Fruit fly (Drosophila melanogaster) whole organism, wandering third instar larva: ENCODE results near the gene Gdi.

Experiments used
- Abd-B ChIP-seq: fragments of >200 bp; optimal IDR thresholded peaks from 2 replicates; lab custom pipeline; 2017; ENCODE audit warnings: missing biosample characterization, missing genetic modification characterization
- CG32264 ChIP-seq: fragments of 200-800 bp; sonication (Bioruptor generic); optimal IDR thresholded peaks from 2 replicates; lab custom pipeline; 2016; ENCODE audit warnings: missing biosample characterization, missing genetic modification characterization
- CG9705 ChIP-seq: fragments of 200-800 bp; sonication (Bioruptor generic); optimal IDR thresholded peaks from 2 replicates; lab custom pipeline; 2018; ENCODE audit warnings: missing biosample characterization, mild to moderate bottlenecking, missing genetic modification characterization
- CrebA ChIP-seq: fragments of 200-800 bp; sonication (Bioruptor generic); optimal IDR thresholded peaks from 2 replicates; lab custom pipeline; 2016; ENCODE audit warnings: missing biosample characterization, mild to moderate bottlenecking, missing genetic modification characterization, borderline replicate concordance
- Dfd ChIP-seq: fragments of >200 bp; optimal IDR thresholded peaks from 2 replicates; lab custom pipeline; 2017; ENCODE audit warnings: missing biosample characterization, missing genetic modification characterization
- Dif ChIP-seq: fragments of 200-275, 200-300 bp; sonication (Bioruptor generic); optimal IDR thresholded peaks from 2 replicates; lab custom pipeline; 2018; ENCODE audit warnings: missing biosample characterization, missing genetic modification characterization; ENCODE audit not compliant: partially characterized antibody
- GATAd ChIP-seq: sonication (Bioruptor generic); optimal IDR thresholded peaks from 2 replicates; lab custom pipeline; 2016; ENCODE audit warnings: missing biosample characterization, missing genetic modification characterization
- HLH106 ChIP-seq: fragments of 200-800 bp; optimal IDR thresholded peaks from 3 replicates; lab custom pipeline; 2019; ENCODE audit warnings: missing biosample characterization, mild to moderate bottlenecking, missing genetic modification characterization, moderate library complexity
- Hnf4 ChIP-seq: fragments of 200-800 bp; sonication (Bioruptor generic); optimal IDR thresholded peaks from 2 replicates; lab custom pipeline; 2016; ENCODE audit warnings: missing biosample characterization, mild to moderate bottlenecking, missing genetic modification characterization
- Hr78 ChIP-seq: fragments of >200 bp; optimal IDR thresholded peaks from 2 replicates; lab custom pipeline; 2017; ENCODE audit warnings: missing biosample characterization, missing genetic modification characterization
- Hr83 ChIP-seq: fragments of 200-300 bp; sonication (Bioruptor generic); optimal IDR thresholded peaks from 2 replicates; lab custom pipeline; 2016; ENCODE audit warnings: missing biosample characterization, mild to moderate bottlenecking, missing genetic modification characterization, moderate library complexity; ENCODE audit not compliant: poor library complexity, severe bottlenecking
- Jra ChIP-seq: sonication (Bioruptor generic); optimal IDR thresholded peaks from 2 replicates; lab custom pipeline; 2016; ENCODE audit warnings: missing biosample characterization, missing genetic modification characterization
- Mio ChIP-seq: sonication (Bioruptor generic); optimal IDR thresholded peaks from 2 replicates; lab custom pipeline; 2016; ENCODE audit warnings: missing biosample characterization, missing genetic modification characterization
- Myc ChIP-seq: fragments of >200 bp; optimal IDR thresholded peaks from 2 replicates; lab custom pipeline; 2017
- N ChIP-seq: fragments of >200 bp; optimal IDR thresholded peaks from 2 replicates; lab custom pipeline; 2018; ENCODE audit warnings: missing biosample characterization, missing external identifiers, missing genetic modification characterization
- OdsH ChIP-seq: fragments of 200-800 bp; sonication (Bioruptor generic); optimal IDR thresholded peaks from 2 replicates; lab custom pipeline; 2016; ENCODE audit warnings: missing biosample characterization, mild to moderate bottlenecking, missing genetic modification characterization
- Rel ChIP-seq, 2 experiments: fragments of 200-800 bp; sonication (Bioruptor generic) in 1 of 2; optimal IDR thresholded peaks; 2 replicates in 1 of 2; 3 replicates in 1 of 2; lab custom pipeline; 2016 to 2019; ENCODE audit warnings: mild to moderate bottlenecking in 2 of 2, missing biosample characterization in 2 of 2, missing genetic modification characterization in 2 of 2, moderate library complexity in 1 of 2
- Sp1 ChIP-seq: fragments of 200-800 bp; sonication (Bioruptor generic); optimal IDR thresholded peaks from 3 replicates; lab custom pipeline; 2019; ENCODE audit warnings: missing biosample characterization, mild to moderate bottlenecking, missing genetic modification characterization, moderate library complexity
- br ChIP-seq: fragments of 200-800 bp; sonication (Bioruptor generic); optimal IDR thresholded peaks from 2 replicates; lab custom pipeline; 2016; ENCODE audit warnings: missing biosample characterization, missing genetic modification characterization
- brk ChIP-seq: fragments of 200-800 bp; sonication (Bioruptor generic); optimal IDR thresholded peaks from 2 replicates; lab custom pipeline; 2016; ENCODE audit warnings: missing biosample characterization, mild to moderate bottlenecking, missing genetic modification characterization
- dl ChIP-seq, 2 experiments: fragments of 175-275, 200-275 bp in 1 of 2; fragments of 200-275 bp in 1 of 2; sonication (Bioruptor generic); optimal IDR thresholded peaks; lab custom pipeline; 2018; ENCODE audit warnings: mild to moderate bottlenecking in 2 of 2, missing biosample characterization in 2 of 2, missing genetic modification characterization in 2 of 2, moderate library complexity in 2 of 2; ENCODE audit not compliant: partially characterized antibody in 2 of 2, insufficient read depth in 1 of 2
- dmrt93B ChIP-seq: fragments of 200-800 bp; sonication (Bioruptor generic); optimal IDR thresholded peaks from 2 replicates; lab custom pipeline; 2018; ENCODE audit warnings: missing biosample characterization, mild to moderate bottlenecking, missing genetic modification characterization
- dsf ChIP-seq: sonication (Bioruptor generic); optimal IDR thresholded peaks from 2 replicates; lab custom pipeline; 2016; ENCODE audit warnings: missing biosample characterization, missing genetic modification characterization, borderline replicate concordance
- ey ChIP-seq: fragments of 200-800 bp; sonication (Bioruptor generic); optimal IDR thresholded peaks from 2 replicates; lab custom pipeline; 2016; ENCODE audit warnings: missing biosample characterization, missing genetic modification characterization
- foxo ChIP-seq, 2 experiments: fragments of 200-800 bp; sonication (Bioruptor generic); optimal IDR thresholded peaks; 2 replicates in 1 of 2; 3 replicates in 1 of 2; lab custom pipeline; 2016 to 2017; ENCODE audit warnings: missing biosample characterization in 2 of 2, missing genetic modification characterization in 2 of 2
- fru ChIP-seq: fragments of 200-800 bp; sonication (Bioruptor generic); optimal IDR thresholded peaks from 3 replicates; lab custom pipeline; 2016; ENCODE audit warnings: missing biosample characterization, mild to moderate bottlenecking, missing genetic modification characterization
- h ChIP-seq: fragments of 200-800 bp; sonication (Bioruptor generic); optimal IDR thresholded peaks from 3 replicates; lab custom pipeline; 2016; ENCODE audit warnings: missing biosample characterization, mild to moderate bottlenecking, missing genetic modification characterization
- lola ChIP-seq: fragments of >200 bp; optimal IDR thresholded peaks from 2 replicates; lab custom pipeline; 2017; ENCODE audit warnings: missing biosample characterization, missing genetic modification characterization
- pan ChIP-seq: fragments of >200 bp; optimal IDR thresholded peaks from 2 replicates; lab custom pipeline; 2017
- psq ChIP-seq: fragments of 200-800 bp; sonication (Bioruptor generic); optimal IDR thresholded peaks from 3 replicates; lab custom pipeline; 2017; ENCODE audit warnings: missing biosample characterization, mild to moderate bottlenecking, missing genetic modification characterization, moderate library complexity
- rgr ChIP-seq: fragments of 200-800 bp; sonication (Bioruptor generic); optimal IDR thresholded peaks from 3 replicates; lab custom pipeline; 2016; ENCODE audit warnings: missing biosample characterization, mild to moderate bottlenecking, missing genetic modification characterization
- sage ChIP-seq: fragments of 200-800 bp; sonication (Bioruptor generic); optimal IDR thresholded peaks from 2 replicates; lab custom pipeline; 2016; ENCODE audit warnings: missing biosample characterization, mild to moderate bottlenecking, missing genetic modification characterization
- sv ChIP-seq: fragments of 200-800 bp; sonication (Bioruptor generic); optimal IDR thresholded peaks from 3 replicates; lab custom pipeline; 2016; ENCODE audit warnings: missing biosample characterization, missing genetic modification characterization
- tai ChIP-seq: sonication (Bioruptor generic); optimal IDR thresholded peaks from 2 replicates; lab custom pipeline; 2016; ENCODE audit warnings: missing biosample characterization, missing genetic modification characterization
- usp ChIP-seq: fragments of >200 bp; optimal IDR thresholded peaks from 2 replicates; lab custom pipeline; 2017; ENCODE audit warnings: missing biosample characterization, missing genetic modification characterization
- woc ChIP-seq: sonication (Bioruptor generic); optimal IDR thresholded peaks from 2 replicates; lab custom pipeline; 2016; ENCODE audit warnings: missing biosample characterization, mild to moderate bottlenecking, missing genetic modification characterization

Gene Gdi

DNA sequence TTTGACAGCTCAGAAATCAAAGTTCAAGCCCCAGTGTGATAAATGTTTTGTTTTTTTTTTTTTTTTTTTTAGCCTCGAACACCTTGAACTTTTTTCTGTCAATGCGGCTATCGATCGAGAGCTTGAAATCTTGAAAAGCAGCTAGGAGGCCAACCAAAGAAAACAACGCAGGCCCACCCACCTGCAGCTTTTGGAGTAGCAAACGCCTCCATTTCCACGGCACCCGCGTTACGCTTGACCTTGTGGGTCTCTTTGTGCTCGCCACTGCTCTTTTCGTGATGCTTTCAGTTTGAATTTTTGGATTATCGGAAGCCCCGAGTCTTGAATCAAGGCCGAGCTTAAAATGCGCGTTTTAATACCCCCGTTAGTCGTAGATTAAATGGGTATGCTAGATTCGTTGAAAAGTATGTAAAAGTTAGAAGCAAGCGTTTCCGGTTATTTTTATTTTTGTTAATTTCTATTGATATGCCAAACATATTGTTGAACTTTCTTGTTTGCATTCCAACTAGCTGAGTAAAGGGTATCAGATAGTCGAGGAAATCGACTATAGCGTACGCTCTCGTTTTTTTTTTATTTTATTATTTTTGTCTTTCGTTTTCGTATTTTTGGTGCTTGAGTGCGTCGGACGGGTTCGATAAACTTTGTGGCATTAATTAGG is 8.2 kb upstream of the Gdi start:
- peak; percentile 64 for TF ChIP-seq h (GFP tag; lab: Kevin White, UChicago)
- no peak for TF ChIP-seq N
- TF ChIP-seq psq, result peak; percentile 26
- TF ChIP-seq Hnf4 (GFP tag; lab: Kevin White, UChicago), result peak; percentile 0
- no peak for TF ChIP-seq sage (GFP tag; lab: Kevin White, UChicago)
- TF ChIP-seq brk (GFP tag; lab: Kevin White, UChicago), result peak; percentile 12
- peak; percentile 43 for TF ChIP-seq rgr (GFP tag; lab: Kevin White, UChicago)
- TF ChIP-seq sv (GFP tag; lab: Kevin White, UChicago), result peak; percentile 67
- no peak for TF ChIP-seq dl (GFP tag; optimal IDR thresholded peaks at IDR 0.05; lab: Kevin White, UChicago; ENCODE audit: insufficient read depth in 1 of 2, partially characterized antibody in 2 of 2)
- TF ChIP-seq HLH106 (tag; lab: Kevin White, UChicago), result no peak
- TF ChIP-seq fru (GFP tag; lab: Kevin White, UChicago), result peak; percentile 5
- TF ChIP-seq Myc (lab: Kevin White, UChicago), result no peak
- peak; percentile 39 for TF ChIP-seq ey (GFP tag; lab: Kevin White, UChicago)
- TF ChIP-seq Hr83, result no peak
- no peak for TF ChIP-seq GATAd (GFP tag; lab: Kevin White, UChicago)
- peak; percentile 32 for TF ChIP-seq OdsH (GFP tag; lab: Kevin White, UChicago)
- TF ChIP-seq br (GFP tag; lab: Kevin White, UChicago), result peak; percentile 11
- peak in 1 of 2 experiments; percentile 58 for TF ChIP-seq foxo (GFP tag; optimal IDR thresholded peaks at IDR 0.05; lab: Kevin White, UChicago)
- TF ChIP-seq Rel (GFP tag; optimal IDR thresholded peaks at IDR 0.05; lab: Kevin White, UChicago), result no peak
- peak; percentile 17 for TF ChIP-seq Rel (tag; optimal IDR thresholded peaks at IDR 0.05; lab: Kevin White, UChicago)
- no peak for TF ChIP-seq Mio

DNA sequence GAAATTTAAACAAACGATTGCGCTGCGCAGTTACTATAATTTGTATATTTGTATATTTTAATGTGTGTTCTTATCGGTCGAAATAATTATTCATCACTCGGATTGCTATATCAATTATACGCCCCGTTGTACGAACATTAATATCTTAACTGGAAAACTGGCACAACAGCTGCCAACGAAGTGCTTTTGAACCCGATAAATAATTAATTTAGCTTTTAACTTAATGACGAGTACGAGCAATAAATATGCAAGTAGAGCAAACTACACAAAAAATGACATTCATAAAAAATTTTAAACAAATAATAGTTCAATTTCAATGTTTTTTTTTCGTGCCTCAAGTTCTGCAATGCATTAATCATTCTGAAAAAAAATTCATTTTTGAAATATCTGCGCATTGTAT is 5.8 kb upstream of the Gdi start:
- TF ChIP-seq ey (GFP tag; lab: Kevin White, UChicago) (no peak), N (no peak), CG9705 (GFP tag; lab: Kevin White, UChicago) (no peak), pan (lab: Kevin White, UChicago) (no peak), CrebA (no peak), rgr (GFP tag; lab: Kevin White, UChicago) (no peak), dmrt93B (GFP tag; lab: Kevin White, UChicago) (no peak), br (GFP tag; lab: Kevin White, UChicago) (no peak), foxo (GFP tag; optimal IDR thresholded peaks at IDR 0.05; lab: Kevin White, UChicago) (no peak), lola (GFP tag; lab: Kevin White, UChicago) (no peak), Jra (GFP tag; lab: Kevin White, UChicago) (no peak), Hnf4 (GFP tag; lab: Kevin White, UChicago) (no peak), HLH106 (tag; lab: Kevin White, UChicago) (no peak), sv (GFP tag; lab: Kevin White, UChicago) (no peak), Dfd (GFP tag; lab: Kevin White, UChicago) (no peak), usp (GFP tag; lab: Kevin White, UChicago) (no peak), Mio (no peak), tai (no peak), Abd-B (GFP tag; lab: Kevin White, UChicago) (no peak), Dif (GFP tag; lab: Kevin White, UChicago) (no peak)
- TF ChIP-seq, all 38 proteins: peak for 0

DNA sequence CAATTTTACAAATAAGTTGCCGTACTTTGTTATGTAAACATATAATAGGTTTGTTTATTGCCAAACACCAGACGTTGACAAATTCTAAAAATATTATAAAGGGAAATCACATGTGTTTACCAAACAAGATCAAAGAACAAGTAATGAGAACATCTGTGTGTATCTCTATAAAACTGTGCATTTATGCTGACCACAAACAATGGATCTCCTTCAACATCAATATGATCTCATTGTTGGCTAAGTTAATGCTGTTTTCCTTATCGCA is 4.2 kb upstream of the Gdi start:
- TF ChIP-seq pan (lab: Kevin White, UChicago) (no peak), Rel (GFP tag; optimal IDR thresholded peaks at IDR 0.05; lab: Kevin White, UChicago) (no peak), Rel (tag; optimal IDR thresholded peaks at IDR 0.05; lab: Kevin White, UChicago) (peak; percentile 81), woc (no peak), dmrt93B (GFP tag; lab: Kevin White, UChicago) (no peak), lola (GFP tag; lab: Kevin White, UChicago) (no peak)

DNA sequence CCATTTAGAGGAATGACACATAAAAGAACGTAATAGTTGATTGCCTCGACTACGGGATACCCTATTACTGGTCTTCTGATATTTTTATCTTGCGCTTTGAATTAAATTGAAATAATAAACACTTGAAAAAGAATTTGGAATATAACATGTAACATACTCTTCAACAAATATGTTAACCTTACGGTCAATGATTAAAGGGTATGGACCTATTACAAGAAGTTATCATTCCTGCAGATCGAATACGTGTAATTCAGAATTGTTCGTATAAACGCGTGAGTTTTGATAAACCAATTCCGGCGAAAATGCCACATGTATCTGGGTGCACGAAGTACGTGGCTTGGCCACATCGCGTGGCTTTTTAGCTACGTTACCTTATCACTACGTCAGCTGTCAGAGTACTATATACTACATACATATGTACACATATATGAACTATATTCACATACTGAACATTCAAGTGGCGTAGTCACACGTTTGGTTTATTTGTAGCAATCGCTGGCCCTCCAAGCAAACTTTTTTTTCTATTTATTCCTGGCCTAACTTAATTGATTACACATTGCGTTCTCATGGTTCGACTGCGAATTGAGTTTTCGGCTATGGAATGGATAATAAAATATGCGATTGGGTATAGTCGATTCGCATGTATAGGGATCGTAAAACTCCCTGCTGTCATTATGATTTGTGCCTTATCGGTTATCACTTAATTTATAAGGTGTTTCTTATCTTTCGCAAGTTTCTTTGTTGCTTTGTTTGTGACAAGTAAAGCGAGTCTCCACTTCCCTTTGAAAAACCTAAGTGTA is 3.7 kb upstream of the Gdi start:
- no peak for TF ChIP-seq CG9705 (GFP tag; lab: Kevin White, UChicago)
- TF ChIP-seq N, result no peak
- TF ChIP-seq psq, result peak; percentile 3
- no peak for TF ChIP-seq CG32264 (GFP tag; lab: Kevin White, UChicago)
- no peak for TF ChIP-seq Sp1 (GFP tag; lab: Kevin White, UChicago)
- TF ChIP-seq ey (GFP tag; lab: Kevin White, UChicago), result peak; percentile 53
- TF ChIP-seq Hnf4 (GFP tag; lab: Kevin White, UChicago), result peak; percentile 19
- TF ChIP-seq Hr78, result no peak
- TF ChIP-seq rgr (GFP tag; lab: Kevin White, UChicago), result peak; percentile 39
- no peak for TF ChIP-seq pan (lab: Kevin White, UChicago)
- TF ChIP-seq foxo (GFP tag; optimal IDR thresholded peaks at IDR 0.05; lab: Kevin White, UChicago), result no peak
- peak; percentile 24 for TF ChIP-seq h (GFP tag; lab: Kevin White, UChicago)
- TF ChIP-seq dl (GFP tag; optimal IDR thresholded peaks at IDR 0.05; lab: Kevin White, UChicago; ENCODE audit: insufficient read depth in 1 of 2, partially characterized antibody in 2 of 2), result no peak
- TF ChIP-seq sv (GFP tag; lab: Kevin White, UChicago), result peak; percentile 4
- TF ChIP-seq Myc (lab: Kevin White, UChicago), result no peak
- peak; percentile 30 for TF ChIP-seq fru (GFP tag; lab: Kevin White, UChicago)
- TF ChIP-seq usp (GFP tag; lab: Kevin White, UChicago), result no peak
- TF ChIP-seq Mio, result no peak
- no peak for TF ChIP-seq dsf
- TF ChIP-seq HLH106 (tag; lab: Kevin White, UChicago), result no peak
- TF ChIP-seq Dfd (GFP tag; lab: Kevin White, UChicago), result no peak
- TF ChIP-seq brk (GFP tag; lab: Kevin White, UChicago), result no peak
- peak; percentile 23 for TF ChIP-seq br (GFP tag; lab: Kevin White, UChicago)
- TF ChIP-seq dmrt93B (GFP tag; lab: Kevin White, UChicago), result no peak
- TF ChIP-seq CrebA, result peak; percentile 78
- TF ChIP-seq OdsH (GFP tag; lab: Kevin White, UChicago), result peak; percentile 41
- no peak for TF ChIP-seq sage (GFP tag; lab: Kevin White, UChicago)
- TF ChIP-seq Jra (GFP tag; lab: Kevin White, UChicago), result no peak
